Worm (Caenorhabditis elegans) whole organism, late embryonic: Measurements from ENCODE around the gene R107.2.

Experiments
- T23F11.4 ChIP-seq: fragments of 200-800 bp; sonication (Bioruptor generic); optimal IDR thresholded peaks from 2 replicates; lab custom pipeline; 2018; ENCODE audit warnings: mild to moderate bottlenecking, missing genetic modification characterization, missing compliant biosample characterization
- ceh-34 ChIP-seq: sonication (generic microtip); optimal IDR thresholded peaks from 2 replicates; lab custom pipeline; 2016; ENCODE audit warnings: mild to moderate bottlenecking, missing genetic modification characterization, missing compliant biosample characterization
- ceh-45 ChIP-seq: fragments of 200-800 bp; sonication (Bioruptor generic); IDR thresholded peaks from 2 replicates; pipeline ENCODE4 v1.3.6; 2022; ENCODE audit warnings: missing genetic modification reagents, missing genetic modification characterization, missing compliant biosample characterization
- ceh-9 ChIP-seq: sonication (generic microtip); optimal IDR thresholded peaks from 2 replicates; lab custom pipeline; 2016; ENCODE audit warnings: mild to moderate bottlenecking, missing genetic modification characterization, inconsistent platforms, missing compliant biosample characterization
- dve-1 ChIP-seq: sonication (generic microtip); optimal IDR thresholded peaks from 2 replicates; lab custom pipeline; 2017; ENCODE audit warnings: antibody characterized with exemption, mild to moderate bottlenecking, missing genetic modification characterization, missing compliant biosample characterization
- ets-4 ChIP-seq: sonication (generic microtip); optimal IDR thresholded peaks from 2 replicates; lab custom pipeline; 2016; ENCODE audit warnings: missing genetic modification characterization, missing compliant biosample characterization
- hlh-6 ChIP-seq: sonication (generic microtip); optimal IDR thresholded peaks from 2 replicates; lab custom pipeline; 2016; ENCODE audit warnings: missing genotype, missing genetic modification characterization, missing compliant biosample characterization
- hlh-8 ChIP-seq: sonication (generic microtip); optimal IDR thresholded peaks from 2 replicates; lab custom pipeline; 2016; ENCODE audit warnings: missing genotype, missing genetic modification characterization, missing compliant biosample characterization
- nhr-11 ChIP-seq: fragments of 150-350 bp; optimal IDR thresholded peaks from 2 replicates; lab custom pipeline; 2014; ENCODE audit warnings: missing biosample characterization, missing genetic modification characterization
- pax-1 ChIP-seq: fragments of 150-350 bp; optimal IDR thresholded peaks from 2 replicates; lab custom pipeline; 2014; ENCODE audit warnings: missing biosample characterization, missing genetic modification characterization
- pha-4 ChIP-seq: fragments of 150-350 bp; optimal IDR thresholded peaks from 2 replicates; lab custom pipeline; 2018; ENCODE audit warnings: missing biosample characterization, missing genetic modification reagents, missing genetic modification characterization
- tbx-2 ChIP-seq: sonication (generic microtip); optimal IDR thresholded peaks from 2 replicates; lab custom pipeline; 2016; ENCODE audit warnings: missing genetic modification characterization, missing compliant biosample characterization

ce11 chrIII:9037658-9038057, 8.1 kb downstream of the R107.2 start, which contains the start of gene R107.9:
- TF ChIP-seq T23F11.4 (GFP tag; lab: Kevin White, UChicago) (no peak), ceh-9 (no peak), ceh-34 (no peak), ets-4 (tag; lab: Kevin White, UChicago) (no peak), pha-4 (tag; lab: Kevin White, UChicago) (no peak), dve-1 (tag; lab: Kevin White, UChicago) (no peak), hlh-6 (tag; lab: Kevin White, UChicago) (no peak), tbx-2 (tag; lab: Kevin White, UChicago) (no peak), hlh-8 (no peak), nhr-11 (tag; lab: Kevin White, UChicago) (no peak), pax-1 (no peak), ceh-45 (no peak)
